Fruit fly (Drosophila melanogaster) whole organism, embryonic: ENCODE measurements around the gene Vav.

Experiments
- CG10543 ChIP-seq: fragments of 200-800 bp; sonication (Bioruptor generic); optimal IDR thresholded peaks from 3 replicates; lab custom pipeline; 2017; ENCODE audit warnings: missing biosample characterization, mild to moderate bottlenecking, missing genetic modification characterization, moderate library complexity
- CG11560 ChIP-seq: fragments of 200-800 bp; sonication (Bioruptor generic); IDR thresholded peaks from 3 replicates; pipeline ENCODE4 v1.3.6; 2022; ENCODE audit warnings: missing biosample characterization, missing genetic modification characterization
- CG12391 ChIP-seq: fragments of 200-800 bp; sonication (Bioruptor generic); optimal IDR thresholded peaks from 3 replicates; lab custom pipeline; 2018; ENCODE audit warnings: missing biosample characterization, mild to moderate bottlenecking, missing genetic modification characterization, moderate library complexity
- CG12659 ChIP-seq: fragments of 200-800 bp; sonication (Bioruptor generic); optimal IDR thresholded peaks from 3 replicates; lab custom pipeline; 2017; ENCODE audit warnings: mild to moderate bottlenecking, missing biosample characterization, missing genetic modification reagents, missing genetic modification characterization
- CG12942 ChIP-seq: fragments of 200-800 bp; sonication (Bioruptor generic); optimal IDR thresholded peaks from 3 replicates; lab custom pipeline; 2016; ENCODE audit warnings: missing biosample characterization, missing genetic modification characterization
- CG14050 ChIP-seq: fragments of 200-800 bp; sonication (Bioruptor generic); IDR thresholded peaks from 3 replicates; pipeline ENCODE4 v1.3.6; 2022; ENCODE audit warnings: missing biosample characterization, missing genetic modification characterization
- CG14441 ChIP-seq: fragments of 200-800 bp; sonication (Bioruptor generic); IDR thresholded peaks from 2 replicates; pipeline ENCODE4 v1.3.6; 2022; ENCODE audit warnings: missing biosample characterization, missing genetic modification characterization
- CG14667 ChIP-seq: fragments of 200-800 bp; sonication (Bioruptor generic); IDR thresholded peaks from 2 replicates; pipeline ENCODE4 v1.3.6; 2022; ENCODE audit warnings: missing biosample characterization, missing genetic modification characterization
- CG1529 ChIP-seq: fragments of 200-800 bp; sonication (Bioruptor generic); optimal IDR thresholded peaks from 3 replicates; lab custom pipeline; 2018; ENCODE audit warnings: missing biosample characterization, missing genetic modification characterization
- CG17359 ChIP-seq: fragments of 200-800 bp; sonication (Bioruptor generic); optimal IDR thresholded peaks from 3 replicates; lab custom pipeline; 2018; ENCODE audit warnings: missing biosample characterization, mild to moderate bottlenecking, missing genetic modification characterization, moderate library complexity
- CG18764 ChIP-seq: fragments of 200-800 bp; sonication (Bioruptor generic); optimal IDR thresholded peaks from 3 replicates; lab custom pipeline; 2016; ENCODE audit warnings: missing biosample characterization, missing genetic modification characterization
- CG2120 ChIP-seq: fragments of 200-800 bp; sonication (Bioruptor generic); optimal IDR thresholded peaks from 3 replicates; lab custom pipeline; 2016; ENCODE audit warnings: missing biosample characterization, missing genetic modification characterization
- CG31365 ChIP-seq: fragments of 200-800 bp; sonication (Bioruptor generic); optimal IDR thresholded peaks from 2 replicates; lab custom pipeline; 2018; ENCODE audit warnings: missing biosample characterization, mild to moderate bottlenecking, missing genetic modification characterization
- CG32772 ChIP-seq: fragments of 200-800 bp; sonication (Bioruptor generic); IDR thresholded peaks from 2 replicates; pipeline ENCODE4 v1.3.6; 2022; ENCODE audit warnings: missing biosample characterization, missing genetic modification characterization
- CG43689 ChIP-seq: fragments of 200-800 bp; sonication (Bioruptor generic); IDR thresholded peaks from 2 replicates; pipeline ENCODE4 v1.3.6; 2022; ENCODE audit warnings: missing biosample characterization, missing genetic modification characterization
- CG5953 ChIP-seq: fragments of 200-800 bp; sonication (Bioruptor generic); IDR thresholded peaks from 2 replicates; pipeline ENCODE4 v1.3.6; 2022; ENCODE audit warnings: missing biosample characterization, missing genetic modification characterization
- CG6813 ChIP-seq: fragments of 200-800 bp; sonication (Bioruptor generic); optimal IDR thresholded peaks from 2 replicates; lab custom pipeline; 2017; ENCODE audit warnings: missing biosample characterization, missing genetic modification characterization, mild to moderate bottlenecking, moderate library complexity, missing genetic modification reagents
- CG7963 ChIP-seq: fragments of 200-800 bp; sonication (Bioruptor generic); IDR thresholded peaks from 3 replicates; pipeline ENCODE4 v1.3.6; 2022; ENCODE audit warnings: missing biosample characterization, missing genetic modification characterization; ENCODE audit not compliant: partially characterized antibody
- CTCF ChIP-seq: fragments of 200-800 bp; sonication (Bioruptor generic); optimal IDR thresholded peaks from 2 replicates; lab custom pipeline; 2017; ENCODE audit warnings: missing biosample characterization, mild to moderate bottlenecking, missing genetic modification characterization, moderate library complexity
- Chrac-16 ChIP-seq: fragments of 200-800 bp; sonication (Bioruptor generic); optimal IDR thresholded peaks from 3 replicates; lab custom pipeline; 2016; ENCODE audit warnings: missing biosample characterization, missing genetic modification characterization
- CoRest ChIP-seq: fragments of 200-800 bp; sonication (Bioruptor generic); optimal IDR thresholded peaks from 3 replicates; lab custom pipeline; 2018; ENCODE audit warnings: missing biosample characterization, mild to moderate bottlenecking, missing genetic modification characterization, moderate library complexity
- Doc3 ChIP-seq: fragments of 200-800 bp; sonication (Bioruptor generic); IDR thresholded peaks from 3 replicates; pipeline ENCODE4 v1.3.6; 2022; ENCODE audit warnings: missing biosample characterization, missing genetic modification characterization; ENCODE audit not compliant: partially characterized antibody
- Elba2 ChIP-seq: fragments of 200-800 bp; sonication (Bioruptor generic); optimal IDR thresholded peaks from 3 replicates; lab custom pipeline; 2016; ENCODE audit warnings: missing biosample characterization, missing genetic modification characterization
- GATAe ChIP-seq: fragments of 200-800 bp; sonication (Bioruptor generic); conservative IDR thresholded peaks from 2 replicates; pipeline ENCODE4 v1.3.6; 2022; ENCODE audit warnings: missing biosample characterization, missing genetic modification characterization
- HHEX ChIP-seq: fragments of 200-800 bp; sonication (Bioruptor generic); optimal IDR thresholded peaks from 3 replicates; lab custom pipeline; 2017; ENCODE audit warnings: missing biosample characterization, mild to moderate bottlenecking, missing genetic modification characterization, missing genetic modification reagents
- HLH54F ChIP-seq: fragments of 200-800 bp; sonication (Bioruptor generic); optimal IDR thresholded peaks from 3 replicates; lab custom pipeline; 2016; ENCODE audit warnings: missing biosample characterization, missing genetic modification characterization
- Lpt ChIP-seq: fragments of >200 bp; optimal IDR thresholded peaks from 2 replicates; lab custom pipeline; 2018; ENCODE audit warnings: missing biosample characterization, missing genetic modification characterization
- Max ChIP-seq: fragments of 200-800 bp; sonication (Bioruptor generic); optimal IDR thresholded peaks from 2 replicates; lab custom pipeline; 2016; ENCODE audit warnings: missing biosample characterization, mild to moderate bottlenecking, missing genetic modification characterization
- NfI ChIP-seq: fragments of 200-800 bp; sonication (Bioruptor generic); optimal IDR thresholded peaks from 3 replicates; lab custom pipeline; 2018; ENCODE audit warnings: missing biosample characterization, mild to moderate bottlenecking, missing genetic modification characterization, moderate library complexity
- Oaz ChIP-seq: fragments of 200-800 bp; sonication (Bioruptor generic); IDR thresholded peaks from 2 replicates; pipeline ENCODE4 v1.3.6; 2022; ENCODE audit warnings: missing biosample characterization, missing genetic modification characterization
- Optix ChIP-seq: fragments of 200-800 bp; sonication (Bioruptor generic); IDR thresholded peaks from 3 replicates; pipeline ENCODE4 v1.3.6; 2022; ENCODE audit warnings: missing biosample characterization, missing genetic modification characterization
- Six4 ChIP-seq: fragments of 200-800 bp; sonication (Bioruptor generic); optimal IDR thresholded peaks from 2 replicates; lab custom pipeline; 2016; ENCODE audit warnings: missing biosample characterization, missing genetic modification characterization
- al ChIP-seq: fragments of 200-800 bp; sonication (Bioruptor generic); IDR thresholded peaks from 2 replicates; pipeline ENCODE4 v1.3.6; 2022; ENCODE audit warnings: missing biosample characterization, missing genetic modification characterization
- amos ChIP-seq: fragments of 200-800 bp; sonication (Bioruptor generic); IDR thresholded peaks from 2 replicates; pipeline ENCODE4 v1.3.6; 2022; ENCODE audit warnings: missing biosample characterization, missing genetic modification characterization; ENCODE audit not compliant: partially characterized antibody
- bigmax ChIP-seq: fragments of 200-800 bp; sonication (Bioruptor generic); optimal IDR thresholded peaks from 2 replicates; lab custom pipeline; 2018; ENCODE audit warnings: missing biosample characterization, mild to moderate bottlenecking, missing genetic modification characterization
- cas ChIP-seq: fragments of 200-800 bp; sonication (Bioruptor generic); IDR thresholded peaks from 2 replicates; pipeline ENCODE4 v1.3.6; 2022; ENCODE audit warnings: missing biosample characterization, missing genetic modification characterization
- caup ChIP-seq: fragments of 200-800 bp; sonication (Bioruptor generic); optimal IDR thresholded peaks from 3 replicates; lab custom pipeline; 2017; ENCODE audit warnings: missing biosample characterization, mild to moderate bottlenecking, missing genetic modification characterization, moderate library complexity; ENCODE audit not compliant: severe bottlenecking
- cg ChIP-seq: fragments of 200-800 bp; sonication (Bioruptor generic); optimal IDR thresholded peaks from 3 replicates; lab custom pipeline; 2019; ENCODE audit warnings: missing biosample characterization, mild to moderate bottlenecking, missing genetic modification characterization, moderate library complexity
- ftz-f1 ChIP-seq: fragments of 200-800 bp; sonication (Bioruptor generic); optimal IDR thresholded peaks from 2 replicates; lab custom pipeline; 2016; ENCODE audit warnings: missing biosample characterization, missing genetic modification characterization
- grau ChIP-seq: fragments of 200-800 bp; optimal IDR thresholded peaks from 3 replicates; lab custom pipeline; 2019; ENCODE audit warnings: missing biosample characterization, mild to moderate bottlenecking, missing genetic modification characterization, moderate library complexity
- gro ChIP-seq: fragments of 200-800 bp; sonication (Bioruptor generic); optimal IDR thresholded peaks from 2 replicates; lab custom pipeline; 2016; ENCODE audit warnings: missing biosample characterization, missing genetic modification characterization
- jumu ChIP-seq: fragments of 200-800 bp; sonication (Bioruptor generic); optimal IDR thresholded peaks from 3 replicates; lab custom pipeline; 2016; ENCODE audit warnings: missing biosample characterization, missing genetic modification characterization
- lab ChIP-seq: fragments of 200-800 bp; sonication (Bioruptor generic); optimal IDR thresholded peaks from 3 replicates; lab custom pipeline; 2017; ENCODE audit warnings: missing biosample characterization, missing genetic modification characterization, mild to moderate bottlenecking, moderate library complexity, missing genetic modification reagents
- nerfin-1 ChIP-seq: fragments of 200-800 bp; sonication (Bioruptor generic); optimal IDR thresholded peaks from 3 replicates; lab custom pipeline; 2019; ENCODE audit warnings: missing biosample characterization, mild to moderate bottlenecking, missing genetic modification characterization, moderate library complexity
- unpg ChIP-seq: fragments of 200-800 bp; sonication (Bioruptor generic); optimal IDR thresholded peaks from 3 replicates; lab custom pipeline; 2018; ENCODE audit warnings: missing biosample characterization, mild to moderate bottlenecking, missing genetic modification characterization, moderate library complexity
- usp ChIP-seq: fragments of >200 bp; optimal IDR thresholded peaks from 2 replicates; lab custom pipeline; 2017; ENCODE audit warnings: missing biosample characterization, missing genetic modification characterization
- vfl ChIP-seq: fragments of 200-800 bp; sonication (Bioruptor generic); optimal IDR thresholded peaks from 2 replicates; lab custom pipeline; 2016; ENCODE audit warnings: missing biosample characterization, missing genetic modification characterization
- wor ChIP-seq: fragments of 200-800 bp; sonication (Bioruptor generic); IDR thresholded peaks from 2 replicates; pipeline ENCODE4 v1.3.6; 2022; ENCODE audit warnings: missing biosample characterization, missing genetic modification characterization
- zfh1 ChIP-seq: fragments of 200-800 bp; sonication (Bioruptor generic); IDR thresholded peaks from 3 replicates; pipeline ENCODE4 v1.3.6; 2022; ENCODE audit warnings: missing biosample characterization, missing genetic modification characterization

Gene Vav

DNA sequence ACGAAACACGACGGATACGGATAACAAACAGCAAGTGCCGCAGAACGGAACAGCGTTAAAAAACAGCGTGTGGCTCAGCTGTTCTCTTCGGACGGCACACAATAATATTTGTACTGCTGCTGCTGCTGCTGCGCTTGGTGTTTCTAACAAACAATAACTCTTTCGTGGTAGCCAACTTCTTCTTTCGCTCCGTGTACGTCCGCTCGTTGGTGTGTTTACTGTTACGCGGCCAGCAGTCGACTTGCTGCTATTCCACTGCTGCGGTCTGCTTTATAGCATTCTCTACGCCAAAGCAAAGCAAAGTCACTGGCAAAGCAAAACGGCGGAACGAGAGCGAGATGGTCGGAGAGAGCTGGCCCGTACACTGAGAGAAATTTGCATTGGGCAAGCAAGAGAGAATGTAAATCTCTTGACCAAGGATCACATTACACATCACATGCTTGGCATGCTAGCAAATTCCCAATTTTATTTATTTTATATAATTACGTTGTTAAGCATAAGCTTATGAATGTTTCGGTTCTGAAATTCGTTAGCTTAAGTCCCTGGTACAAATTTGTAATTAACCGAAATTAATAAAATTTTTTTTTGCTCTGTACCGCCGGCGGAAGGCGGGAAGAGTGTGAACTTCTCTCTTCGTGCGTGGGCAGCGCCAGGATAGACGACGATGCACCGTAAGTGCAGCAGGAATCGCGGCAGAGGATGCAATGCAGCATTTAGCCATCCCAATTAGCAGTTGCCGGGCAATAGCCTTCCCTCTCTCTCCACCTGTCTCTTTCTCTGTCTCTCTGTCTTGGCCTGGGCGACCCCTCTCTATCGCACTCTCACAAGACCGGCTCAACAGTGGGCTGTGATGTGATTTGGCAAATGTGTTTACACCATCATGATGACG lies 60.4 kb downstream of the Vav start, which contains the start of gene out (continued):
- TF ChIP-seq CG11560 (peak; percentile 87), HLH54F (GFP tag; lab: Kevin White, UChicago) (peak; percentile 85), gro (GFP tag; lab: Kevin White, UChicago) (peak; percentile 85), bigmax (peak; percentile 7), Elba2 (peak; percentile 44), lab (GFP tag; lab: Kevin White, UChicago) (peak; percentile 96), Doc3 (GFP tag; lab: Robert Waterston, UW) (no peak), CG12391 (tag; lab: Kevin White, UChicago) (peak; percentile 95), CG14667 (GFP tag; lab: Robert Waterston, UW) (peak; percentile 91), CG5953 (GFP tag; lab: Robert Waterston, UW) (peak; percentile 85), amos (GFP tag; lab: Robert Waterston, UW) (peak; percentile 32; the same call in 1 of the 2 replicates), wor (peak; percentile 89), cg (GFP tag; lab: Kevin White, UChicago) (no peak), CTCF (GFP tag; lab: Kevin White, UChicago) (peak; percentile 59), CG14441 (peak; percentile 95), CG12942 (peak; percentile 86), al (GFP tag; lab: Robert Waterston, UW) (peak; percentile 90), CG2120 (GFP tag; lab: Kevin White, UChicago) (peak; percentile 94), cas (GFP tag; lab: Robert Waterston, UW) (peak; percentile 72), CG14050 (GFP tag; lab: Robert Waterston, UW) (peak; percentile 91), CG31365 (tag; lab: Kevin White, UChicago) (peak; percentile 71), GATAe (GFP tag; lab: Robert Waterston, UW) (peak; percentile 81), CG12659 (GFP tag; lab: Kevin White, UChicago) (peak; percentile 96), CG43689 (GFP tag; lab: Robert Waterston, UW) (peak; percentile 82), Chrac-16 (GFP tag; lab: Kevin White, UChicago) (peak; percentile 94), CG6813 (peak; percentile 92), ftz-f1 (GFP tag; lab: Kevin White, UChicago) (peak; percentile 33), CG32772 (peak; percentile 93), Optix (peak; percentile 91), caup (peak; percentile 93), unpg (GFP tag; lab: Kevin White, UChicago) (peak; percentile 95), vfl (GFP tag; lab: Kevin White, UChicago) (peak; percentile 86), CG17359 (tag; lab: Kevin White, UChicago) (peak; percentile 95), Lpt (GFP tag; lab: Kevin White, UChicago) (no peak), CG18764 (GFP tag; lab: Kevin White, UChicago) (peak; percentile 84), usp (GFP tag; lab: Kevin White, UChicago) (no peak), nerfin-1 (peak; percentile 90), CG1529 (GFP tag; lab: Kevin White, UChicago) (peak; percentile 92), HHEX (GFP tag; lab: Kevin White, UChicago) (peak; percentile 95), grau (peak; percentile 94), CG10543 (GFP tag; lab: Kevin White, UChicago) (peak; percentile 91), CoRest (peak; percentile 96), Max (GFP tag; lab: Kevin White, UChicago) (peak; percentile 93), NfI (GFP tag; lab: Kevin White, UChicago) (peak; percentile 93), zfh1 (GFP tag; lab: Robert Waterston, UW) (peak; percentile 96), Six4 (GFP tag; lab: Kevin White, UChicago) (peak; percentile 90), CG7963 (no peak), Oaz (GFP tag; lab: Robert Waterston, UW) (peak; percentile 89), jumu (GFP tag; lab: Kevin White, UChicago) (peak; percentile 81)
